Fruit fly (Drosophila melanogaster) whole organism, embryonic: ENCODE results near the gene Awh.

Experiments
- Bgb ChIP-seq: fragments of 200-800 bp; sonication (Bioruptor generic); IDR thresholded peaks from 2 replicates; pipeline ENCODE4 v1.3.6; 2022; ENCODE audit warnings: missing biosample characterization, missing genetic modification characterization; ENCODE audit not compliant: partially characterized antibody
- CG10543 ChIP-seq: fragments of 200-800 bp; sonication (Bioruptor generic); optimal IDR thresholded peaks from 3 replicates; lab custom pipeline; 2017; ENCODE audit warnings: missing biosample characterization, mild to moderate bottlenecking, missing genetic modification characterization, moderate library complexity
- CG11504 ChIP-seq: fragments of 200-800 bp; sonication (Bioruptor generic); optimal IDR thresholded peaks from 3 replicates; lab custom pipeline; 2019; ENCODE audit warnings: missing biosample characterization, mild to moderate bottlenecking, missing genetic modification characterization, moderate library complexity
- CG12104 ChIP-seq: fragments of 200-800 bp; sonication (Bioruptor generic); optimal IDR thresholded peaks from 3 replicates; lab custom pipeline; 2016; ENCODE audit warnings: missing biosample characterization, missing genetic modification characterization
- CG13894 ChIP-seq: fragments of 200-800 bp; sonication (Bioruptor generic); optimal IDR thresholded peaks from 3 replicates; lab custom pipeline; 2018; ENCODE audit warnings: missing biosample characterization, mild to moderate bottlenecking, missing genetic modification characterization, moderate library complexity
- CG17328 ChIP-seq: fragments of 200-800 bp; sonication (Bioruptor generic); IDR thresholded peaks from 2 replicates; pipeline ENCODE4 v1.3.6; 2022; ENCODE audit warnings: missing biosample characterization, missing genetic modification characterization
- CG17829 ChIP-seq: fragments of 200-800 bp; optimal IDR thresholded peaks from 2 replicates; lab custom pipeline; 2019; ENCODE audit warnings: missing biosample characterization, mild to moderate bottlenecking, missing genetic modification characterization, moderate library complexity
- CG32532 ChIP-seq: fragments of 200-800 bp; sonication (Bioruptor generic); IDR thresholded peaks from 2 replicates; pipeline ENCODE4 v1.3.6; 2022; ENCODE audit warnings: missing biosample characterization, missing genetic modification characterization
- CG34224 ChIP-seq: fragments of 200-800 bp; sonication (Bioruptor generic); IDR thresholded peaks from 3 replicates; pipeline ENCODE4 v1.3.6; 2022; ENCODE audit warnings: missing biosample characterization, missing genetic modification characterization; ENCODE audit not compliant: partially characterized antibody
- CG3838 ChIP-seq: fragments of 200-800 bp; sonication (Bioruptor generic); optimal IDR thresholded peaks from 3 replicates; lab custom pipeline; 2016; ENCODE audit warnings: missing biosample characterization, missing genetic modification characterization
- CG43689 ChIP-seq: fragments of 200-800 bp; sonication (Bioruptor generic); IDR thresholded peaks from 2 replicates; pipeline ENCODE4 v1.3.6; 2022; ENCODE audit warnings: missing biosample characterization, missing genetic modification characterization
- CG4617 ChIP-seq: fragments of 200-800 bp; sonication (Bioruptor generic); optimal IDR thresholded peaks from 3 replicates; lab custom pipeline; 2016; ENCODE audit warnings: missing biosample characterization, missing genetic modification characterization, borderline replicate concordance
- CG4730 ChIP-seq: fragments of 200-800 bp; sonication (Bioruptor generic); IDR thresholded peaks from 2 replicates; pipeline ENCODE4 v1.3.6; 2022; ENCODE audit warnings: missing biosample characterization, missing genetic modification characterization
- CG6254 ChIP-seq: fragments of 200-800 bp; sonication (Bioruptor generic); optimal IDR thresholded peaks from 3 replicates; lab custom pipeline; 2017; ENCODE audit warnings: mild to moderate bottlenecking, missing biosample characterization, missing genetic modification reagents, missing genetic modification characterization
- CG6689 ChIP-seq: fragments of 200-800 bp; sonication (Bioruptor generic); IDR thresholded peaks from 2 replicates; pipeline ENCODE4 v1.3.6; 2022; ENCODE audit warnings: missing biosample characterization, missing genetic modification characterization
- CG7357 ChIP-seq: fragments of 200-800 bp; sonication (Bioruptor generic); IDR thresholded peaks from 3 replicates; pipeline ENCODE4 v1.3.6; 2022; ENCODE audit warnings: missing biosample characterization, missing genetic modification characterization
- CG7745 ChIP-seq: fragments of 200-800 bp; sonication (Bioruptor generic); optimal IDR thresholded peaks from 2 replicates; lab custom pipeline; 2018; ENCODE audit warnings: missing biosample characterization, mild to moderate bottlenecking, missing genetic modification characterization, moderate library complexity
- CG9932 ChIP-seq: fragments of 200-800 bp; sonication (Bioruptor generic); IDR thresholded peaks from 2 replicates; pipeline ENCODE4 v1.3.6; 2022; ENCODE audit warnings: missing biosample characterization, missing genetic modification characterization
- Drgx ChIP-seq: fragments of 200-800 bp; sonication (Bioruptor generic); IDR thresholded peaks from 2 replicates; pipeline ENCODE4 v1.3.6; 2022; ENCODE audit warnings: missing biosample characterization, missing genetic modification characterization
- E2f2 ChIP-seq: fragments of 200-800 bp; sonication (Bioruptor generic); IDR thresholded peaks from 2 replicates; pipeline ENCODE4 v1.3.6; 2022; ENCODE audit warnings: missing biosample characterization, missing genetic modification characterization
- GATAe ChIP-seq: fragments of 200-800 bp; sonication (Bioruptor generic); conservative IDR thresholded peaks from 2 replicates; pipeline ENCODE4 v1.3.6; 2022; ENCODE audit warnings: missing biosample characterization, missing genetic modification characterization
- HLH3B ChIP-seq: fragments of 200-800 bp; sonication (Bioruptor generic); IDR thresholded peaks from 2 replicates; pipeline ENCODE4 v1.3.6; 2022; ENCODE audit warnings: missing biosample characterization, missing genetic modification characterization
- Hand ChIP-seq: fragments of 200-800 bp; sonication (Bioruptor generic); optimal IDR thresholded peaks from 2 replicates; lab custom pipeline; 2017; ENCODE audit warnings: mild to moderate bottlenecking, missing biosample characterization, missing genetic modification reagents, missing genetic modification characterization
- Jarid2 ChIP-seq: fragments of 200-800 bp; sonication (Bioruptor generic); optimal IDR thresholded peaks from 3 replicates; lab custom pipeline; 2017; ENCODE audit warnings: mild to moderate bottlenecking, missing biosample characterization, missing genetic modification reagents, missing genetic modification characterization
- Mes4 ChIP-seq: fragments of 200-800 bp; sonication (Bioruptor generic); optimal IDR thresholded peaks from 2 replicates; lab custom pipeline; 2016; ENCODE audit warnings: missing biosample characterization, missing genetic modification characterization
- Nf-YB ChIP-seq: fragments of 200-800 bp; sonication (Bioruptor generic); optimal IDR thresholded peaks from 3 replicates; lab custom pipeline; 2019; ENCODE audit warnings: missing biosample characterization, mild to moderate bottlenecking, missing genetic modification characterization, moderate library complexity
- Oli ChIP-seq: fragments of 200-800 bp; sonication (Bioruptor generic); optimal IDR thresholded peaks from 2 replicates; lab custom pipeline; 2018; ENCODE audit warnings: missing biosample characterization, mild to moderate bottlenecking, missing genetic modification characterization, moderate library complexity
- abd-A ChIP-seq: fragments of 200-800 bp; sonication (Bioruptor generic); optimal IDR thresholded peaks from 3 replicates; lab custom pipeline; 2019; ENCODE audit warnings: missing biosample characterization, mild to moderate bottlenecking, missing genetic modification characterization, moderate library complexity
- ash1 ChIP-seq: fragments of 200-800 bp; sonication (Bioruptor generic); optimal IDR thresholded peaks from 2 replicates; lab custom pipeline; 2018; ENCODE audit warnings: missing biosample characterization, mild to moderate bottlenecking, missing genetic modification characterization
- ato ChIP-seq: fragments of 200-800 bp; sonication (Bioruptor generic); IDR thresholded peaks from 2 replicates; pipeline ENCODE4 v1.3.6; 2022; ENCODE audit warnings: missing biosample characterization, missing genetic modification characterization; ENCODE audit not compliant: partially characterized antibody
- crol ChIP-seq: fragments of 200-800 bp; sonication (Bioruptor generic); IDR thresholded peaks from 2 replicates; pipeline ENCODE4 v1.3.6; 2022; ENCODE audit warnings: missing biosample characterization, missing genetic modification characterization
- ewg ChIP-seq: fragments of 200-800 bp; sonication (Bioruptor generic); optimal IDR thresholded peaks from 3 replicates; lab custom pipeline; 2017; ENCODE audit warnings: mild to moderate bottlenecking, missing biosample characterization, missing genetic modification reagents, missing genetic modification characterization
- exex ChIP-seq: fragments of 200-800 bp; sonication (Bioruptor generic); optimal IDR thresholded peaks from 4 replicates; lab custom pipeline; 2018; ENCODE audit warnings: missing biosample characterization, mild to moderate bottlenecking, missing genetic modification characterization, moderate library complexity
- fd3F ChIP-seq: fragments of 200-800 bp; sonication (Bioruptor generic); optimal IDR thresholded peaks from 2 replicates; lab custom pipeline; 2018; ENCODE audit warnings: missing biosample characterization, mild to moderate bottlenecking, missing genetic modification characterization, moderate library complexity
- gcm ChIP-seq: fragments of 200-800 bp; sonication (Bioruptor generic); optimal IDR thresholded peaks from 2 replicates; lab custom pipeline; 2019; ENCODE audit warnings: missing biosample characterization, mild to moderate bottlenecking, missing genetic modification characterization, moderate library complexity
- kah ChIP-seq: fragments of 200-800 bp; sonication (Bioruptor generic); optimal IDR thresholded peaks from 2 replicates; lab custom pipeline; 2018; ENCODE audit warnings: missing biosample characterization, mild to moderate bottlenecking, missing genetic modification characterization
- kni ChIP-seq: fragments of 200-800 bp; sonication (Bioruptor generic); optimal IDR thresholded peaks from 3 replicates; lab custom pipeline; 2017; ENCODE audit warnings: mild to moderate bottlenecking, missing biosample characterization, missing genetic modification reagents, missing genetic modification characterization
- luna ChIP-seq: fragments of 200-800 bp; sonication (Bioruptor generic); optimal IDR thresholded peaks from 2 replicates; lab custom pipeline; 2016; ENCODE audit warnings: missing biosample characterization, missing genetic modification characterization
- oc ChIP-seq: fragments of 200-800 bp; sonication (Bioruptor generic); optimal IDR thresholded peaks from 2 replicates; lab custom pipeline; 2018; ENCODE audit warnings: missing biosample characterization, mild to moderate bottlenecking, missing genetic modification characterization, moderate library complexity
- pb ChIP-seq: fragments of 200-800 bp; sonication (Bioruptor generic); optimal IDR thresholded peaks from 3 replicates; lab custom pipeline; 2016; ENCODE audit warnings: missing biosample characterization, missing genetic modification characterization
- pum ChIP-seq: fragments of 200-800 bp; sonication (Bioruptor generic); optimal IDR thresholded peaks from 2 replicates; lab custom pipeline; 2016; ENCODE audit warnings: missing biosample characterization, missing genetic modification characterization
- seq ChIP-seq: fragments of 200-800 bp; sonication (Bioruptor generic); IDR thresholded peaks from 2 replicates; pipeline ENCODE4 v1.3.6; 2022; ENCODE audit warnings: missing biosample characterization, missing genetic modification characterization
- sim ChIP-seq: fragments of 200-800 bp; sonication (Bioruptor generic); IDR thresholded peaks from 2 replicates; pipeline ENCODE4 v1.3.6; 2022; ENCODE audit warnings: missing biosample characterization, missing genetic modification characterization
- sna ChIP-seq: fragments of 200-800 bp; sonication (Bioruptor generic); IDR thresholded peaks from 2 replicates; pipeline ENCODE4 v1.3.6; 2022; ENCODE audit warnings: missing biosample characterization, missing genetic modification characterization; ENCODE audit not compliant: partially characterized antibody
- so ChIP-seq: fragments of 200-800 bp; sonication (Bioruptor generic); IDR thresholded peaks from 3 replicates; pipeline ENCODE4 v1.3.6; 2022; ENCODE audit warnings: missing biosample characterization, missing genetic modification characterization
- sqz ChIP-seq: fragments of 200-800 bp; sonication (Bioruptor generic); optimal IDR thresholded peaks from 3 replicates; lab custom pipeline; 2018; ENCODE audit warnings: missing biosample characterization, mild to moderate bottlenecking, missing genetic modification characterization
- trem ChIP-seq: fragments of 200-800 bp; optimal IDR thresholded peaks from 3 replicates; lab custom pipeline; 2019; ENCODE audit warnings: missing biosample characterization, mild to moderate bottlenecking, missing genetic modification characterization, moderate library complexity
- unc-4 ChIP-seq: fragments of 200-800 bp; sonication (Bioruptor generic); IDR thresholded peaks from 2 replicates; pipeline ENCODE4 v1.3.6; 2022; ENCODE audit warnings: missing biosample characterization, missing genetic modification characterization; ENCODE audit not compliant: partially characterized antibody
- wor ChIP-seq: fragments of 200-800 bp; sonication (Bioruptor generic); IDR thresholded peaks from 2 replicates; pipeline ENCODE4 v1.3.6; 2022; ENCODE audit warnings: missing biosample characterization, missing genetic modification characterization

The Awh gene

DNA sequence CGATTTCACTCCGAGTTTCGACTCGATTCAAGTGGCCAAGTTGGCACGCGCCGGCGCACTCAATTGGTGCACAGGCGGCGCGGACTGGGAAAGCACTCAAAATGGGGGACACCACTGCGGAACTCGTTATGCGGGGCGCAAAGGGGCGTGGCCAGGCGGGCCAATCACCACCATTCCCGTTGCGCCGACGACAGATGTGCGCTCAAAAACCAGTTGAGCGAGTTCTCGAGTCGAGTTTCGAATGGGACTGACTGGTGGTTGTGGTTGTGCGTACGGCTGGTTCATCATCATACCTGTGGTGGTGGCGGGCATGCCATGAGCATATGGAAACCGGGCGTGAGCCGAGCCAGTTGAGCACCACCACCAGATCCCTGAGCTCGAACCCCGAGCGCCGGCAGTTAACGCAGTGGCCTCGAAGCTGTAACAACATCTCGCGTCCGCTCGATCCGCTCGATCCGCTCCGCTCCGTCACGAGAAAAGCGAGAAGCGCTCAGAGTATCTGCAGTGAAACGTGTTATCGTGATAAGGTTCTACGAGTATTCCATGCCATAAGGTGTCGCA, at the start of gene Awh (continued):
- TF ChIP-seq oc, result peak; percentile 35
- TF ChIP-seq CG6689 (GFP tag; lab: Robert Waterston, UW), result no peak
- no peak for TF ChIP-seq CG4730 (GFP tag; lab: Robert Waterston, UW)
- TF ChIP-seq kni (GFP tag; lab: Kevin White, UChicago), result peak; percentile 49
- TF ChIP-seq CG34224, result peak; percentile 53; the same call in 1 of the 3 replicates
- no peak for TF ChIP-seq kah (GFP tag; lab: Kevin White, UChicago)
- TF ChIP-seq Bgb (GFP tag; lab: Robert Waterston, UW), result peak; percentile 82; the same call in 1 of the 2 replicates
- no peak for TF ChIP-seq Drgx (GFP tag; lab: Robert Waterston, UW)
- no peak for TF ChIP-seq CG12104 (GFP tag; lab: Kevin White, UChicago)
- TF ChIP-seq seq, result peak; percentile 70
- TF ChIP-seq fd3F (GFP tag; lab: Kevin White, UChicago), result no peak
- TF ChIP-seq CG7745 (tag; lab: Kevin White, UChicago), result no peak
- TF ChIP-seq pb (GFP tag; lab: Kevin White, UChicago), result no peak
- TF ChIP-seq CG43689 (GFP tag; lab: Robert Waterston, UW), result no peak
- no peak for TF ChIP-seq Mes4 (GFP tag; lab: Kevin White, UChicago)
- no peak for TF ChIP-seq GATAe
- TF ChIP-seq unc-4 (GFP tag; lab: Robert Waterston, UW), result peak; percentile 40
- peak; percentile 92 for TF ChIP-seq Jarid2
- 0 out of 2 replicates have a peak, but pooled peaks have one; percentile 26 for TF ChIP-seq sim (GFP tag; lab: Robert Waterston, UW)
- peak; percentile 36 for TF ChIP-seq crol (GFP tag; lab: Robert Waterston, UW)
- TF ChIP-seq CG7357 (GFP tag; lab: Robert Waterston, UW), result no peak
- TF ChIP-seq wor, result no peak
- TF ChIP-seq gcm (GFP tag; lab: Kevin White, UChicago), result peak; percentile 54
- no peak for TF ChIP-seq CG3838 (GFP tag; lab: Kevin White, UChicago)
- TF ChIP-seq ewg (GFP tag; lab: Kevin White, UChicago), result peak; percentile 66
- peak; percentile 37; the same call in 1 of the 2 replicates for TF ChIP-seq CG32532
- TF ChIP-seq CG4617 (GFP tag; lab: Kevin White, UChicago), result no peak
- TF ChIP-seq abd-A (tag; lab: Kevin White, UChicago), result peak; percentile 27
- TF ChIP-seq E2f2 (GFP tag; lab: Robert Waterston, UW), result peak; percentile 18; the same call in 1 of the 2 replicates
- TF ChIP-seq Hand (GFP tag; lab: Kevin White, UChicago), result no peak
- TF ChIP-seq sqz (GFP tag; lab: Kevin White, UChicago), result no peak
- no peak for TF ChIP-seq luna (GFP tag; lab: Kevin White, UChicago)
- 0 out of 2 replicates have a peak, but pooled peaks have one; percentile 23 for TF ChIP-seq CG9932 (GFP tag; lab: Robert Waterston, UW)
- peak; percentile 42 for TF ChIP-seq CG17829 (tag; lab: Kevin White, UChicago)
- TF ChIP-seq CG13894 (tag; lab: Kevin White, UChicago), result no peak
- TF ChIP-seq so (GFP tag; lab: Robert Waterston, UW), result 0 out of 3 replicates have a peak, but pooled peaks have one; percentile 24
- TF ChIP-seq ato, result 0 out of 2 replicates have a peak, but pooled peaks have one; percentile 15
- TF ChIP-seq HLH3B (GFP tag; lab: Robert Waterston, UW), result no peak
- TF ChIP-seq pum (GFP tag; lab: Kevin White, UChicago), result no peak
- TF ChIP-seq CG6254 (GFP tag; lab: Kevin White, UChicago), result peak; percentile 90
- peak; percentile 1 for TF ChIP-seq CG11504 (tag; lab: Kevin White, UChicago)
- no peak for TF ChIP-seq ash1
- TF ChIP-seq sna, result peak; percentile 50
- peak; percentile 40 for TF ChIP-seq Oli (tag; lab: Kevin White, UChicago)
- TF ChIP-seq CG10543, result peak; percentile 3
- peak; percentile 99 for TF ChIP-seq Nf-YB
- no peak for TF ChIP-seq exex (tag; lab: Kevin White, UChicago)
- no peak; the same call in 1 of the 2 replicates for TF ChIP-seq CG17328 (GFP tag; lab: Robert Waterston, UW)
- TF ChIP-seq trem (tag; lab: Kevin White, UChicago), result no peak
